Fruit fly (Drosophila melanogaster) whole organism, wandering third instar larva: ENCODE results near the gene CG14221.

Source experiments
- Abd-B ChIP-seq: fragments of >200 bp; optimal IDR thresholded peaks from 2 replicates; lab custom pipeline; 2017; ENCODE audit warnings: missing biosample characterization, missing genetic modification characterization
- CG32264 ChIP-seq: fragments of 200-800 bp; sonication (Bioruptor generic); optimal IDR thresholded peaks from 2 replicates; lab custom pipeline; 2016; ENCODE audit warnings: missing biosample characterization, missing genetic modification characterization
- CG9705 ChIP-seq: fragments of 200-800 bp; sonication (Bioruptor generic); optimal IDR thresholded peaks from 2 replicates; lab custom pipeline; 2018; ENCODE audit warnings: missing biosample characterization, mild to moderate bottlenecking, missing genetic modification characterization
- CrebA ChIP-seq: fragments of 200-800 bp; sonication (Bioruptor generic); optimal IDR thresholded peaks from 2 replicates; lab custom pipeline; 2016; ENCODE audit warnings: missing biosample characterization, mild to moderate bottlenecking, missing genetic modification characterization, borderline replicate concordance
- Dfd ChIP-seq: fragments of >200 bp; optimal IDR thresholded peaks from 2 replicates; lab custom pipeline; 2017; ENCODE audit warnings: missing biosample characterization, missing genetic modification characterization
- Dif ChIP-seq: fragments of 200-275, 200-300 bp; sonication (Bioruptor generic); optimal IDR thresholded peaks from 2 replicates; lab custom pipeline; 2018; ENCODE audit warnings: missing biosample characterization, missing genetic modification characterization; ENCODE audit not compliant: partially characterized antibody
- GATAd ChIP-seq: sonication (Bioruptor generic); optimal IDR thresholded peaks from 2 replicates; lab custom pipeline; 2016; ENCODE audit warnings: missing biosample characterization, missing genetic modification characterization
- HLH106 ChIP-seq: fragments of 200-800 bp; optimal IDR thresholded peaks from 3 replicates; lab custom pipeline; 2019; ENCODE audit warnings: missing biosample characterization, mild to moderate bottlenecking, missing genetic modification characterization, moderate library complexity
- Hnf4 ChIP-seq: fragments of 200-800 bp; sonication (Bioruptor generic); optimal IDR thresholded peaks from 2 replicates; lab custom pipeline; 2016; ENCODE audit warnings: missing biosample characterization, mild to moderate bottlenecking, missing genetic modification characterization
- Hr78 ChIP-seq: fragments of >200 bp; optimal IDR thresholded peaks from 2 replicates; lab custom pipeline; 2017; ENCODE audit warnings: missing biosample characterization, missing genetic modification characterization
- Hr83 ChIP-seq: fragments of 200-300 bp; sonication (Bioruptor generic); optimal IDR thresholded peaks from 2 replicates; lab custom pipeline; 2016; ENCODE audit warnings: missing biosample characterization, mild to moderate bottlenecking, missing genetic modification characterization, moderate library complexity; ENCODE audit not compliant: poor library complexity, severe bottlenecking
- Jra ChIP-seq: sonication (Bioruptor generic); optimal IDR thresholded peaks from 2 replicates; lab custom pipeline; 2016; ENCODE audit warnings: missing biosample characterization, missing genetic modification characterization
- Mio ChIP-seq: sonication (Bioruptor generic); optimal IDR thresholded peaks from 2 replicates; lab custom pipeline; 2016; ENCODE audit warnings: missing biosample characterization, missing genetic modification characterization
- Myc ChIP-seq: fragments of >200 bp; optimal IDR thresholded peaks from 2 replicates; lab custom pipeline; 2017
- N ChIP-seq: fragments of >200 bp; optimal IDR thresholded peaks from 2 replicates; lab custom pipeline; 2018; ENCODE audit warnings: missing biosample characterization, missing external identifiers, missing genetic modification characterization
- OdsH ChIP-seq: fragments of 200-800 bp; sonication (Bioruptor generic); optimal IDR thresholded peaks from 2 replicates; lab custom pipeline; 2016; ENCODE audit warnings: missing biosample characterization, mild to moderate bottlenecking, missing genetic modification characterization
- Rel ChIP-seq, 2 experiments: fragments of 200-800 bp; sonication (Bioruptor generic) in 1 of 2; optimal IDR thresholded peaks; 2 replicates in 1 of 2; 3 replicates in 1 of 2; lab custom pipeline; 2016 to 2019; ENCODE audit warnings: mild to moderate bottlenecking in 2 of 2, missing biosample characterization in 2 of 2, missing genetic modification characterization in 2 of 2, moderate library complexity in 1 of 2
- Sp1 ChIP-seq: fragments of 200-800 bp; sonication (Bioruptor generic); optimal IDR thresholded peaks from 3 replicates; lab custom pipeline; 2019; ENCODE audit warnings: missing biosample characterization, mild to moderate bottlenecking, missing genetic modification characterization, moderate library complexity
- Vsx2 ChIP-seq: fragments of 200-300, 225-300 bp; sonication (Bioruptor generic); optimal IDR thresholded peaks from 2 replicates; lab custom pipeline; 2018; ENCODE audit warnings: missing biosample characterization, missing genetic modification characterization; ENCODE audit not compliant: partially characterized antibody
- br ChIP-seq: fragments of 200-800 bp; sonication (Bioruptor generic); optimal IDR thresholded peaks from 2 replicates; lab custom pipeline; 2016; ENCODE audit warnings: missing biosample characterization, missing genetic modification characterization
- brk ChIP-seq: fragments of 200-800 bp; sonication (Bioruptor generic); optimal IDR thresholded peaks from 2 replicates; lab custom pipeline; 2016; ENCODE audit warnings: missing biosample characterization, mild to moderate bottlenecking, missing genetic modification characterization
- dl ChIP-seq, 2 experiments: fragments of 175-275, 200-275 bp in 1 of 2; fragments of 200-275 bp in 1 of 2; sonication (Bioruptor generic); optimal IDR thresholded peaks; lab custom pipeline; 2018; ENCODE audit warnings: mild to moderate bottlenecking in 2 of 2, missing biosample characterization in 2 of 2, missing genetic modification characterization in 2 of 2, moderate library complexity in 2 of 2; ENCODE audit not compliant: partially characterized antibody in 2 of 2, insufficient read depth in 1 of 2
- dmrt93B ChIP-seq: fragments of 200-800 bp; sonication (Bioruptor generic); optimal IDR thresholded peaks from 2 replicates; lab custom pipeline; 2018; ENCODE audit warnings: missing biosample characterization, mild to moderate bottlenecking, missing genetic modification characterization
- dsf ChIP-seq: sonication (Bioruptor generic); optimal IDR thresholded peaks from 2 replicates; lab custom pipeline; 2016; ENCODE audit warnings: missing biosample characterization, missing genetic modification characterization, borderline replicate concordance
- ey ChIP-seq: fragments of 200-800 bp; sonication (Bioruptor generic); optimal IDR thresholded peaks from 2 replicates; lab custom pipeline; 2016; ENCODE audit warnings: missing biosample characterization, missing genetic modification characterization
- foxo ChIP-seq, 2 experiments: fragments of 200-800 bp; sonication (Bioruptor generic); optimal IDR thresholded peaks; 2 replicates in 1 of 2; 3 replicates in 1 of 2; lab custom pipeline; 2016 to 2017; ENCODE audit warnings: missing biosample characterization in 2 of 2, missing genetic modification characterization in 2 of 2
- fru ChIP-seq: fragments of 200-800 bp; sonication (Bioruptor generic); optimal IDR thresholded peaks from 3 replicates; lab custom pipeline; 2016; ENCODE audit warnings: missing biosample characterization, mild to moderate bottlenecking, missing genetic modification characterization
- h ChIP-seq: fragments of 200-800 bp; sonication (Bioruptor generic); optimal IDR thresholded peaks from 3 replicates; lab custom pipeline; 2016; ENCODE audit warnings: missing biosample characterization, mild to moderate bottlenecking, missing genetic modification characterization
- jim ChIP-seq: fragments of 175-275, 200-325 bp; sonication (Bioruptor generic); optimal IDR thresholded peaks from 2 replicates; lab custom pipeline; 2016; ENCODE audit warnings: missing biosample characterization, mild to moderate bottlenecking, missing genetic modification characterization
- lola ChIP-seq: fragments of >200 bp; optimal IDR thresholded peaks from 2 replicates; lab custom pipeline; 2017; ENCODE audit warnings: missing biosample characterization, missing genetic modification characterization
- psq ChIP-seq: fragments of 200-800 bp; sonication (Bioruptor generic); optimal IDR thresholded peaks from 3 replicates; lab custom pipeline; 2017; ENCODE audit warnings: missing biosample characterization, mild to moderate bottlenecking, missing genetic modification characterization, moderate library complexity
- rgr ChIP-seq: fragments of 200-800 bp; sonication (Bioruptor generic); optimal IDR thresholded peaks from 3 replicates; lab custom pipeline; 2016; ENCODE audit warnings: missing biosample characterization, mild to moderate bottlenecking, missing genetic modification characterization
- sage ChIP-seq: fragments of 200-800 bp; sonication (Bioruptor generic); optimal IDR thresholded peaks from 2 replicates; lab custom pipeline; 2016; ENCODE audit warnings: missing biosample characterization, mild to moderate bottlenecking, missing genetic modification characterization
- sv ChIP-seq: fragments of 200-800 bp; sonication (Bioruptor generic); optimal IDR thresholded peaks from 3 replicates; lab custom pipeline; 2016; ENCODE audit warnings: missing biosample characterization, missing genetic modification characterization
- usp ChIP-seq: fragments of >200 bp; optimal IDR thresholded peaks from 2 replicates; lab custom pipeline; 2017; ENCODE audit warnings: missing biosample characterization, missing genetic modification characterization
- woc ChIP-seq: sonication (Bioruptor generic); optimal IDR thresholded peaks from 2 replicates; lab custom pipeline; 2016; ENCODE audit warnings: missing biosample characterization, mild to moderate bottlenecking, missing genetic modification characterization

Gene CG14221

DNA sequence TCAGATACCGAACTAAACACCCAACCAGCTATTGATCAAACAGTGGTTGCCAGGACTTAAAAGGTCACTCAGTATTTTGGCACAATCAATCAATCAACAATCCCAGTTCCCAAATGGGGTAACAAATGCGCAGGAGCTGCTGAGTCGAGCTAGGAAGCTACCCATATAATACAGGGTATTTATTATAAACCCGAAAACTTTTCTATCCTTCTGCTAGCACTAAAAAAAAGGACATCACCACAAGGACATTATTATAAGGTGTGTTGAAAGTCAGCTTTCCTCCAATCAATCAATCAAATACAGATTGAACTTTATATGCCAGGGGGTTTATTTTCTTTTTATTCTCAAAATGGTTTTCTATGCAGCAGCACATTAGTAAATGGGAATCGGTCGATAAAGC lies at the start of gene CG14221:
CG14221 (minus strand) TSS at position 101 of the 400 bp plus-strand sequence.
- TF ChIP-seq rgr (GFP tag; lab: Kevin White, UChicago) (no peak), Jra (GFP tag; lab: Kevin White, UChicago) (no peak), h (GFP tag; lab: Kevin White, UChicago) (no peak), GATAd (GFP tag; lab: Kevin White, UChicago) (no peak), lola (GFP tag; lab: Kevin White, UChicago) (no peak), dl (GFP tag; optimal IDR thresholded peaks at IDR 0.05; lab: Kevin White, UChicago; ENCODE audit: insufficient read depth in 1 of 2, partially characterized antibody in 2 of 2) (no peak), Myc (lab: Kevin White, UChicago) (no peak), br (no peak), N (no peak)

dm6 chrX:19668405-19668804 lies 47.4 kb upstream of the CG14221 start:
- TF ChIP-seq Hr78 (GFP tag; lab: Kevin White, UChicago) (no peak), usp (GFP tag; lab: Kevin White, UChicago) (no peak), Hr83 (GFP tag; lab: Kevin White, UChicago) (peak; percentile 98), Vsx2 (GFP tag; lab: Kevin White, UChicago) (no peak), foxo (GFP tag; optimal IDR thresholded peaks at IDR 0.05; lab: Kevin White, UChicago) (peak; percentile 98 to 100), dmrt93B (GFP tag; lab: Kevin White, UChicago) (peak; percentile 98), lola (GFP tag; lab: Kevin White, UChicago) (no peak), rgr (GFP tag; lab: Kevin White, UChicago) (peak; percentile 100), GATAd (GFP tag; lab: Kevin White, UChicago) (peak; percentile 97), HLH106 (tag; lab: Kevin White, UChicago) (peak; percentile 99), Dif (GFP tag; lab: Kevin White, UChicago) (no peak), sv (GFP tag; lab: Kevin White, UChicago) (peak; percentile 94), OdsH (peak; percentile 99), Mio (GFP tag; lab: Kevin White, UChicago) (peak; percentile 95), Jra (GFP tag; lab: Kevin White, UChicago) (peak; percentile 100), Myc (lab: Kevin White, UChicago) (no peak), Abd-B (GFP tag; lab: Kevin White, UChicago) (no peak), dsf (peak; percentile 97), CG9705 (GFP tag; lab: Kevin White, UChicago) (peak; percentile 99), h (GFP tag; lab: Kevin White, UChicago) (peak; percentile 100), fru (GFP tag; lab: Kevin White, UChicago) (peak; percentile 100), br (peak; percentile 100), psq (GFP tag; lab: Kevin White, UChicago) (peak; percentile 99), Rel (GFP tag; optimal IDR thresholded peaks at IDR 0.05; lab: Kevin White, UChicago) (peak; percentile 98), Rel (tag; optimal IDR thresholded peaks at IDR 0.05; lab: Kevin White, UChicago) (peak; percentile 96), ey (GFP tag; lab: Kevin White, UChicago) (peak; percentile 100), Dfd (no peak), Sp1 (GFP tag; lab: Kevin White, UChicago) (peak; percentile 99), CG32264 (GFP tag; lab: Kevin White, UChicago) (peak; percentile 99), jim (GFP tag; lab: Kevin White, UChicago) (peak; percentile 94), woc (GFP tag; lab: Kevin White, UChicago) (peak; percentile 100), Hnf4 (GFP tag; lab: Kevin White, UChicago) (peak; percentile 100), CrebA (GFP tag; lab: Kevin White, UChicago) (no peak), brk (GFP tag; lab: Kevin White, UChicago) (no peak), sage (GFP tag; lab: Kevin White, UChicago) (peak; percentile 98)
